Worm (Caenorhabditis elegans) whole organism, midembryonic: Measurements from ENCODE around the gene sssh-1.

ENCODE experiments used
- T22C8.4 ChIP-seq: fragments of 200-800 bp; sonication (Bioruptor generic); IDR thresholded peaks from 2 replicates; pipeline ENCODE4 v1.3.6; 2022; ENCODE audit warnings: missing genetic modification characterization, missing compliant biosample characterization
- flt-1 ChIP-seq: fragments of 200-800 bp; sonication (Bioruptor generic); IDR thresholded peaks from 2 replicates; pipeline ENCODE4 v1.3.6; 2022; ENCODE audit warnings: missing genetic modification characterization, missing compliant biosample characterization
- klf-2 ChIP-seq: fragments of 200-800 bp; sonication (Bioruptor generic); conservative IDR thresholded peaks from 2 replicates; pipeline ENCODE4 v1.3.6; 2022; ENCODE audit warnings: missing genetic modification reagents, missing genetic modification characterization, missing compliant biosample characterization
- med-1 ChIP-seq: sonication (generic microtip); optimal IDR thresholded peaks from 2 replicates; lab custom pipeline; 2017; ENCODE audit warnings: missing genetic modification characterization, mild to moderate bottlenecking, missing compliant biosample characterization, antibody characterized with exemption, missing genetic modification reagents; ENCODE audit not compliant: insufficient read depth
- ref-1 ChIP-seq: fragments of 200-800 bp; sonication (Bioruptor generic); conservative IDR thresholded peaks from 2 replicates; pipeline ENCODE4 v1.3.6; 2022; ENCODE audit warnings: missing genetic modification reagents, missing genetic modification characterization, missing compliant biosample characterization
- tab-1 ChIP-seq: fragments of 200-800 bp; sonication (Bioruptor generic); IDR thresholded peaks from 2 replicates; pipeline ENCODE4 v1.3.6; 2022; ENCODE audit warnings: missing genetic modification characterization, missing compliant biosample characterization
- ztf-23 ChIP-seq: fragments of 200-800 bp; sonication (Bioruptor generic); IDR thresholded peaks from 2 replicates; pipeline ENCODE4 v1.3.6; 2022; ENCODE audit warnings: missing genetic modification reagents, missing genetic modification characterization, missing compliant biosample characterization

DNA sequence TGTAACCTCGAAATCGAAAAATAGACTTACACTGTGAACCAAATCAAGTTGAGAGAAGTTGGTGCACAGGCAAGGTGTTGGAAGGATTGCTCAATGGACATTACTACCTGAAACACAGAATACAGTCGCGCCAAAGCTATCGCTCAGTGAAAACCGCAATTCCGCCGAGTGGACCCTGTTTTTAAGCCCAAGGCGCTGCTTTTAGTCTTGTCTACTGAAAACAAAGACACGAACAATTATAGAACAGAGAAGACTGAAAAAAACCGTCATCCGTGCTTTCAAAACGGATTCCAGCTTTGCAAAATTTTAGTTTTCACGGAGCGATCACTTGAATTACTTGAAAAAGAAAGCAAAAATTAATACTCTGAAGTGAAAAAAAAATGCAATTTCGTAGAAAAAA lies 7.6 kb upstream of the sssh-1 start, which contains the start of gene F31F6.1:
- TF ChIP-seq tab-1 (no peak), ztf-23 (GFP tag; lab: Robert Waterston, UW) (no peak), flt-1 (GFP tag; lab: Robert Waterston, UW) (no peak), ref-1 (GFP tag; lab: Robert Waterston, UW) (no peak), med-1 (GFP tag; lab: Kevin White, UChicago) (no peak), klf-2 (no peak), T22C8.4 (no peak)
